Worm (Caenorhabditis elegans) whole organism, L4 larva: ENCODE measurements around the gene ceh-92.

Source experiments
- lin-39 ChIP-seq: fragments of 150-350 bp; optimal IDR thresholded peaks from 2 replicates; lab custom pipeline; 2014; ENCODE audit warnings: missing biosample characterization, missing genetic modification reagents, missing genetic modification characterization
- nhr-11 ChIP-seq: fragments of 150-350 bp; optimal IDR thresholded peaks from 2 replicates; lab custom pipeline; 2014; ENCODE audit warnings: missing biosample characterization, missing genetic modification characterization
- unc-62 ChIP-seq, 3 experiments: fragments of 150-350 bp in 1 of 3; sonication (generic microtip); optimal IDR thresholded peaks in 2 of 3; peaks in 1 of 3; 1 replicate in 1 of 3; 2 replicates in 2 of 3; lab custom pipeline; 2014 to 2017; ENCODE audit warnings: missing biosample characterization in 3 of 3, missing genetic modification characterization in 3 of 3, missing genetic modification reagents in 3 of 3, missing genotype in 1 of 3

- no peak for TF ChIP-seq lin-39
- TF ChIP-seq nhr-11 (tag; lab: Kevin White, UChicago): no peak
- no peak for TF ChIP-seq unc-62 (GFP tag; optimal IDR thresholded peaks at IDR 0.05 in 1 of 2; lab: Kevin White, UChicago)
- no peak for TF ChIP-seq unc-62 (tag; optimal IDR thresholded peaks at IDR 0.05; lab: Kevin White, UChicago)
These were observed 53.6 kb downstream of the ceh-92 start for ce11 chrIII:11635000-11635399.
